Fruit fly (Drosophila melanogaster) whole organism, wandering third instar larva: ENCODE results near the gene CG34178.

ENCODE experiments used
- Abd-B ChIP-seq: fragments of >200 bp; optimal IDR thresholded peaks from 2 replicates; lab custom pipeline; 2017; ENCODE audit warnings: missing biosample characterization, missing genetic modification characterization
- Jra ChIP-seq: sonication (Bioruptor generic); optimal IDR thresholded peaks from 2 replicates; lab custom pipeline; 2016; ENCODE audit warnings: missing biosample characterization, missing genetic modification characterization
- OdsH ChIP-seq: fragments of 200-800 bp; sonication (Bioruptor generic); optimal IDR thresholded peaks from 2 replicates; lab custom pipeline; 2016; ENCODE audit warnings: missing biosample characterization, mild to moderate bottlenecking, missing genetic modification characterization
- dl ChIP-seq, 2 experiments: fragments of 175-275, 200-275 bp in 1 of 2; fragments of 200-275 bp in 1 of 2; sonication (Bioruptor generic); optimal IDR thresholded peaks; lab custom pipeline; 2018; ENCODE audit warnings: mild to moderate bottlenecking in 2 of 2, missing biosample characterization in 2 of 2, missing genetic modification characterization in 2 of 2, moderate library complexity in 2 of 2; ENCODE audit not compliant: partially characterized antibody in 2 of 2, insufficient read depth in 1 of 2
- h ChIP-seq: fragments of 200-800 bp; sonication (Bioruptor generic); optimal IDR thresholded peaks from 3 replicates; lab custom pipeline; 2016; ENCODE audit warnings: missing biosample characterization, mild to moderate bottlenecking, missing genetic modification characterization
- jim ChIP-seq: fragments of 175-275, 200-325 bp; sonication (Bioruptor generic); optimal IDR thresholded peaks from 2 replicates; lab custom pipeline; 2016; ENCODE audit warnings: missing biosample characterization, mild to moderate bottlenecking, missing genetic modification characterization
- lola ChIP-seq: fragments of >200 bp; optimal IDR thresholded peaks from 2 replicates; lab custom pipeline; 2017; ENCODE audit warnings: missing biosample characterization, missing genetic modification characterization
- pan ChIP-seq: fragments of >200 bp; optimal IDR thresholded peaks from 2 replicates; lab custom pipeline; 2017

DNA sequence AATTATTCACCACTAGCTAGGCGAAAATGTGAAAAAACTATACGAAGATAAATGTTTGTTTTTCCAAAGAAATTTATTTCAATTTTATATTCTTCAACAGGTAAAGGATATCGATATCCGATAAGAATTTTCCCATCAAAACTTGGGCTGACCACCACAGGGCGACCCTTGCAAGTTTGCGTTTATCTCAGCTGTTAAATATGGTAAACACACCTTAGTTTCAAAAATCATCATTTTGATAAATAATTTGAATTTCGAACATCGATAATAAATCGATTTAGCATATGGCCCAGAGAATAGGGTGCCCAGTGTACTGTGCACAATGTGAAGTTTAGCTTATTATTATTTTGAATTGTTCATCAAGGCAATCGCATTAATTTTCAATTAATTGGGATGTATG is 29.6 kb downstream of the CG34178 start, which contains the start of the genes CG15443 and Paris:
- no peak for TF ChIP-seq pan (lab: Kevin White, UChicago)
- no peak for TF ChIP-seq lola
- TF ChIP-seq Abd-B (GFP tag; lab: Kevin White, UChicago): no peak
- no peak for TF ChIP-seq h (GFP tag; lab: Kevin White, UChicago)
- no peak for TF ChIP-seq dl (GFP tag; optimal IDR thresholded peaks at IDR 0.05; lab: Kevin White, UChicago; ENCODE audit: insufficient read depth in 1 of 2, partially characterized antibody in 2 of 2)
- no peak for TF ChIP-seq jim (GFP tag; lab: Kevin White, UChicago)
- TF ChIP-seq OdsH (GFP tag; lab: Kevin White, UChicago): no peak
- no peak for TF ChIP-seq Jra (GFP tag; lab: Kevin White, UChicago)
